Worm (Caenorhabditis elegans) whole organism, L4 larva: ENCODE data around the gene kin-24.

Experiments used
- ceh-28 ChIP-seq: fragments of 150-350 bp; optimal IDR thresholded peaks from 2 replicates; lab custom pipeline; 2014; ENCODE audit warnings: missing biosample characterization, missing genetic modification reagents, missing genetic modification characterization
- daf-12 ChIP-seq: fragments of 150-350 bp; optimal IDR thresholded peaks from 2 replicates; lab custom pipeline; 2014; ENCODE audit warnings: missing biosample characterization, missing genetic modification reagents, missing genetic modification characterization
- fkh-10 ChIP-seq: fragments of 150-350 bp; optimal IDR thresholded peaks from 2 replicates; lab custom pipeline; 2014; ENCODE audit warnings: missing biosample characterization, missing genetic modification reagents, missing genetic modification characterization
- jun-1 ChIP-seq: fragments of 150-350 bp; optimal IDR thresholded peaks from 2 replicates; lab custom pipeline; 2014; ENCODE audit warnings: missing biosample characterization, missing genetic modification reagents, missing genetic modification characterization
- lin-1 ChIP-seq: fragments of 200-800 bp; sonication (Bioruptor generic); IDR thresholded peaks from 2 replicates; pipeline ENCODE4 v1.3.6; 2022; ENCODE audit warnings: missing genetic modification reagents, missing genetic modification characterization, missing compliant biosample characterization
- mxl-2 ChIP-seq: fragments of 200-800 bp; sonication (Bioruptor generic); conservative IDR thresholded peaks from 2 replicates; pipeline ENCODE4 v1.3.6; 2022; ENCODE audit warnings: missing genetic modification reagents, missing genetic modification characterization, missing compliant biosample characterization
- nhr-11 ChIP-seq: fragments of 150-350 bp; optimal IDR thresholded peaks from 2 replicates; lab custom pipeline; 2014; ENCODE audit warnings: missing biosample characterization, missing genetic modification characterization
- pha-4 ChIP-seq, 2 experiments: fragments of 150-350 bp in 1 of 2; fragments of 200-800 bp in 1 of 2; sonication (Bioruptor generic) in 1 of 2; IDR thresholded peaks in 1 of 2; optimal IDR thresholded peaks in 1 of 2; 2 replicates each; pipeline versions ENCODE4 v1.3.6 to Lab custom; 2014 to 2022; ENCODE audit warnings: missing genetic modification characterization in 2 of 2, missing genetic modification reagents in 2 of 2, missing biosample characterization in 1 of 2, missing compliant biosample characterization in 1 of 2
- unc-62 ChIP-seq, 3 experiments: fragments of 150-350 bp in 1 of 3; sonication (generic microtip); optimal IDR thresholded peaks in 2 of 3; peaks in 1 of 3; 1 replicate in 1 of 3; 2 replicates in 2 of 3; lab custom pipeline; 2014 to 2017; ENCODE audit warnings: missing biosample characterization in 3 of 3, missing genetic modification characterization in 3 of 3, missing genetic modification reagents in 3 of 3, missing genotype in 1 of 3
- zag-1 ChIP-seq: fragments of 150-350 bp; optimal IDR thresholded peaks from 2 replicates; lab custom pipeline; 2014; ENCODE audit warnings: missing biosample characterization, missing genetic modification characterization
- ztf-7 ChIP-seq: fragments of 150-350 bp; optimal IDR thresholded peaks from 2 replicates; lab custom pipeline; 2014; ENCODE audit warnings: missing biosample characterization, missing genetic modification characterization

DNA sequence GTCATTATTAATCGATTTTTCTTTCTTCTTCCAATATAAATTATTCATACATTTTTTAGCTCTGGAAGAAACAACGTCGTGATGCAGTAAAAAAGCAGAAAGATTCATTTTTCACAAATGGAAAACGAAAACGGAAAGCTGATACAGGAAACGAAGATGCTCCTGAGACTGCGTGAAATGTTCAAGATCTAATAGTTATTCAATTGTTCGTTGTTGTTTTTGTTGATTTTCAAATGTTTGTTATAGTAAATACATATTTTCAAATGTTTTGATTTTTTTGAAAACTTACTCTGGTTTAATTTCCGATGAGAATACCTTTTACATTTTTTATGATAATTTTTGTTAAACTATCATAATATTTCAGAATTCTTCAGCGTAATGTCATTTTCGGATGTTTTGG, 22.9 kb upstream of the kin-24 start, which contains the start of gene K07F5.16:
- TF ChIP-seq unc-62 (GFP tag; optimal IDR thresholded peaks at IDR 0.05 in 1 of 2; lab: Kevin White, UChicago) (no peak), unc-62 (tag; optimal IDR thresholded peaks at IDR 0.05; lab: Kevin White, UChicago) (no peak), mxl-2 (GFP tag; lab: Robert Waterston, UW) (no peak), zag-1 (tag; lab: Kevin White, UChicago) (no peak), pha-4 (GFP tag; IDR thresholded peaks at IDR 0.05; lab: Robert Waterston, UW) (no peak), pha-4 (tag; optimal IDR thresholded peaks at IDR 0.05; lab: Kevin White, UChicago) (no peak), nhr-11 (tag; lab: Kevin White, UChicago) (no peak), daf-12 (no peak), lin-1 (GFP tag; lab: Robert Waterston, UW) (no peak), ztf-7 (no peak), fkh-10 (GFP tag; lab: Kevin White, UChicago) (no peak), jun-1 (tag; lab: Kevin White, UChicago) (no peak), ceh-28 (no peak)
